Worm (Caenorhabditis elegans) whole organism, L4/young adult: ENCODE measurements around the gene F56D6.21.

ENCODE experiments used
- W03F9.2 ChIP-seq: fragments of 150-350 bp; optimal IDR thresholded peaks from 2 replicates; lab custom pipeline; 2014; ENCODE audit warnings: missing biosample characterization, missing genetic modification characterization
- dao-5 ChIP-seq: sonication (generic microtip); optimal IDR thresholded peaks from 2 replicates; lab custom pipeline; 2016; ENCODE audit warnings: missing genotype, missing genetic modification characterization, moderate library complexity, missing compliant biosample characterization

- TF ChIP-seq dao-5 (tag; lab: Kevin White, UChicago) (no peak), W03F9.2 (no peak)
Observed at ce11 chrIV:3894770-3895169, 9.9 kb upstream of the F56D6.21 start, which contains the start of gene dct-8.
